Fruit fly (Drosophila melanogaster) whole organism, pupa: ENCODE measurements around the gene Rpn11.
A peak's percentile ranks its signal among the peaks of the same experiment; 100 is the strongest.

ENCODE experiments used
- CG32121 ChIP-seq: fragments of 200-800 bp; sonication (Bioruptor generic); IDR thresholded peaks from 2 replicates; pipeline ENCODE4 v1.3.6; 2022; ENCODE audit warnings: missing biosample characterization, missing genetic modification characterization
- CG4496 ChIP-seq: fragments of 200-800 bp; sonication (Bioruptor generic); IDR thresholded peaks from 3 replicates; pipeline ENCODE4 v1.3.6; 2022; ENCODE audit warnings: missing biosample characterization, missing genetic modification characterization
- CG8159 ChIP-seq: fragments of 200-800 bp; sonication (Bioruptor generic); optimal IDR thresholded peaks from 3 replicates; lab custom pipeline; 2018; ENCODE audit warnings: missing biosample characterization, mild to moderate bottlenecking, missing genetic modification characterization, moderate library complexity
- CG9948 ChIP-seq: fragments of 200-800 bp; sonication (Bioruptor generic); optimal IDR thresholded peaks from 2 replicates; lab custom pipeline; 2018; ENCODE audit warnings: missing biosample characterization, mild to moderate bottlenecking, missing genetic modification characterization, moderate library complexity
- Snoo ChIP-seq: fragments of 200-800 bp; sonication (Bioruptor generic); optimal IDR thresholded peaks from 3 replicates; lab custom pipeline; 2017; ENCODE audit warnings: missing biosample characterization, mild to moderate bottlenecking, missing genetic modification characterization, inconsistent platforms

- TF ChIP-seq CG32121 (GFP tag; lab: Robert Waterston, UW): peak; percentile 41; the same call in 1 of the 2 replicates
- peak; percentile 0 for TF ChIP-seq CG8159 (tag; lab: Kevin White, UChicago)
- peak; percentile 42 for TF ChIP-seq Snoo (tag; lab: Kevin White, UChicago)
- peak; percentile 53 for TF ChIP-seq CG4496
- peak; percentile 9 for TF ChIP-seq CG9948 (tag; lab: Kevin White, UChicago)
Measured at dm6 chr2L:5044892-5045619, 14.5 kb downstream of the Rpn11 start.
